Worm (Caenorhabditis elegans) whole organism, L4 larva: ENCODE results near the gene F56A11.6.

Experiments used
- ama-1 ChIP-seq: fragments of 150-350 bp; optimal IDR thresholded peaks from 2 replicates; lab custom pipeline; 2014; ENCODE audit warnings: inconsistent platforms, mixed read lengths
- egl-43 ChIP-seq: fragments of 200-800 bp; sonication (Bioruptor generic); IDR thresholded peaks from 2 replicates; pipeline ENCODE4 v1.3.6; 2022; ENCODE audit warnings: missing genetic modification reagents, missing genetic modification characterization, missing compliant biosample characterization
- lsy-2 ChIP-seq, 2 experiments: fragments of 150-350 bp in 1 of 2; sonication (generic microtip) in 1 of 2; optimal IDR thresholded peaks; 2 replicates each; lab custom pipeline; 2014 to 2017; ENCODE audit warnings: missing biosample characterization in 2 of 2, missing genetic modification characterization in 2 of 2
- mdl-1 ChIP-seq, 2 experiments: fragments of 150-350 bp in 1 of 2; sonication (generic microtip) in 1 of 2; optimal IDR thresholded peaks; 2 replicates each; lab custom pipeline; 2014 to 2017; ENCODE audit warnings: missing biosample characterization in 2 of 2, missing genetic modification characterization in 2 of 2
- mep-1 ChIP-seq: fragments of 150-350 bp; sonication (generic microtip); optimal IDR thresholded peaks from 3 replicates; lab custom pipeline; 2014; ENCODE audit warnings: missing biosample characterization, missing genetic modification characterization

ce11 chrIV:531835-532234 lies 50.2 kb downstream of the F56A11.6 start, which contains the start of gene glt-7:
- TF ChIP-seq egl-43 (GFP tag; lab: Robert Waterston, UW) (no peak), mdl-1 (tag; optimal IDR thresholded peaks at IDR 0.05; lab: Kevin White, UChicago) (no peak), ama-1 (no peak), mep-1 (no peak), lsy-2 (tag; optimal IDR thresholded peaks at IDR 0.05; lab: Kevin White, UChicago) (no peak)
